Worm (Caenorhabditis elegans) whole organism, early embryonic: ENCODE results near the gene apl-1.

Experiments used
- aly-1 ChIP-seq: sonication (generic microtip); optimal IDR thresholded peaks from 2 replicates; lab custom pipeline; 2016; ENCODE audit warnings: missing genetic modification characterization, missing compliant biosample characterization
- ama-1 ChIP-seq: fragments of 150-350 bp; optimal IDR thresholded peaks from 2 replicates; lab custom pipeline; 2014
- ceh-13 ChIP-seq: fragments of 200-800 bp; sonication (Bioruptor generic); optimal IDR thresholded peaks from 2 replicates; lab custom pipeline; 2018; ENCODE audit warnings: mild to moderate bottlenecking, missing genetic modification characterization, missing compliant biosample characterization
- ceh-36 ChIP-seq: sonication (generic microtip); optimal IDR thresholded peaks from 2 replicates; lab custom pipeline; 2016; ENCODE audit warnings: missing genetic modification characterization, inconsistent platforms, missing compliant biosample characterization
- ets-7 ChIP-seq: sonication (generic microtip); optimal IDR thresholded peaks from 2 replicates; lab custom pipeline; 2016; ENCODE audit warnings: missing genotype, missing genetic modification characterization, missing compliant biosample characterization
- flt-1 ChIP-seq: fragments of 200-800 bp; sonication (Bioruptor generic); IDR thresholded peaks from 2 replicates; pipeline ENCODE4 v1.3.6; 2022; ENCODE audit warnings: missing genetic modification characterization, missing compliant biosample characterization
- hmbx-1 ChIP-seq: sonication (generic microtip); optimal IDR thresholded peaks from 2 replicates; lab custom pipeline; 2016; ENCODE audit warnings: mild to moderate bottlenecking, missing genetic modification characterization, missing compliant biosample characterization
- hmg-4 ChIP-seq: fragments of 200-800 bp; sonication (Bioruptor generic); optimal IDR thresholded peaks from 2 replicates; lab custom pipeline; 2018; ENCODE audit warnings: mild to moderate bottlenecking, missing genetic modification characterization, missing compliant biosample characterization
- hnd-1 ChIP-seq: sonication (generic microtip); optimal IDR thresholded peaks from 2 replicates; lab custom pipeline; 2016; ENCODE audit warnings: missing genetic modification characterization, missing compliant biosample characterization
- pes-1 ChIP-seq: fragments of 200-800 bp; sonication (Bioruptor generic); IDR thresholded peaks from 2 replicates; pipeline ENCODE4 v1.3.6; 2022; ENCODE audit warnings: missing genetic modification reagents, missing genetic modification characterization, missing compliant biosample characterization
- scrt-1 ChIP-seq: fragments of 200-800 bp; sonication (Bioruptor generic); IDR thresholded peaks from 2 replicates; pipeline ENCODE4 v1.3.6; 2022; ENCODE audit warnings: missing genetic modification characterization, missing compliant biosample characterization
- sea-1 ChIP-seq: fragments of 200-800 bp; sonication (Bioruptor generic); conservative IDR thresholded peaks from 2 replicates; pipeline ENCODE4 v1.3.6; 2022; ENCODE audit warnings: missing genetic modification characterization, missing compliant biosample characterization
- tbx-11 ChIP-seq: fragments of 200-800 bp; sonication (Bioruptor generic); IDR thresholded peaks from 2 replicates; pipeline ENCODE4 v1.3.6; 2022; ENCODE audit warnings: missing genetic modification characterization, missing compliant biosample characterization
- tbx-37 ChIP-seq: fragments of 200-800 bp; sonication (Bioruptor generic); conservative IDR thresholded peaks from 2 replicates; pipeline ENCODE4 v1.3.6; 2022; ENCODE audit warnings: missing genetic modification reagents, missing genetic modification characterization, missing compliant biosample characterization

- no peak for TF ChIP-seq scrt-1
- TF ChIP-seq tbx-37 (GFP tag; lab: Robert Waterston, UW) = no peak
- no peak for TF ChIP-seq ceh-13
- TF ChIP-seq sea-1 (GFP tag; lab: Robert Waterston, UW) = no peak
- no peak for TF ChIP-seq ceh-36 (tag; lab: Kevin White, UChicago)
- no peak for TF ChIP-seq hnd-1 (tag; lab: Kevin White, UChicago)
- no peak for TF ChIP-seq ets-7 (tag; lab: Kevin White, UChicago)
- TF ChIP-seq flt-1 (GFP tag; lab: Robert Waterston, UW) = no peak
- no peak for TF ChIP-seq ama-1 (lab: Kevin White, UChicago)
- TF ChIP-seq pes-1 = no peak
- TF ChIP-seq hmbx-1 (tag; lab: Kevin White, UChicago) = no peak
- TF ChIP-seq aly-1 = no peak
- TF ChIP-seq tbx-11 (GFP tag; lab: Robert Waterston, UW) = no peak
- TF ChIP-seq hmg-4 (GFP tag; lab: Kevin White, UChicago) = no peak
These were observed 17.3 kb upstream of the apl-1 start, which contains the start of gene tbc-7 for ce11 chrX:5133980-5134379.
